Fruit fly (Drosophila melanogaster) whole organism, embryonic: ENCODE measurements around the gene NaPi-III.
A peak's percentile ranks its signal among the peaks of the same experiment; 100 is the strongest.

Experiments used
- ATbp ChIP-seq: fragments of 200-800 bp; sonication (Bioruptor generic); optimal IDR thresholded peaks from 2 replicates; lab custom pipeline; 2017; ENCODE audit warnings: missing biosample characterization, mild to moderate bottlenecking, missing genetic modification characterization, missing genetic modification reagents
- Adf1 ChIP-seq: fragments of 200-800 bp; sonication (Bioruptor generic); IDR thresholded peaks from 2 replicates; pipeline ENCODE4 v1.3.6; 2022; ENCODE audit warnings: missing biosample characterization, missing genetic modification characterization
- Bgb ChIP-seq: fragments of 200-800 bp; sonication (Bioruptor generic); IDR thresholded peaks from 2 replicates; pipeline ENCODE4 v1.3.6; 2022; ENCODE audit warnings: missing biosample characterization, missing genetic modification characterization; ENCODE audit not compliant: partially characterized antibody
- BtbVII ChIP-seq: fragments of 200-800 bp; sonication (Bioruptor generic); optimal IDR thresholded peaks from 3 replicates; lab custom pipeline; 2017; ENCODE audit warnings: missing biosample characterization, mild to moderate bottlenecking, missing genetic modification characterization
- CG10209 ChIP-seq: fragments of 200-800 bp; sonication (Bioruptor generic); optimal IDR thresholded peaks from 3 replicates; lab custom pipeline; 2017; ENCODE audit warnings: missing biosample characterization, mild to moderate bottlenecking, missing genetic modification characterization, missing genetic modification reagents
- CG10543 ChIP-seq: fragments of 200-800 bp; sonication (Bioruptor generic); optimal IDR thresholded peaks from 3 replicates; lab custom pipeline; 2017; ENCODE audit warnings: missing biosample characterization, mild to moderate bottlenecking, missing genetic modification characterization, moderate library complexity
- CG12155 ChIP-seq: fragments of 200-800 bp; sonication (Bioruptor generic); optimal IDR thresholded peaks from 3 replicates; lab custom pipeline; 2016; ENCODE audit warnings: missing biosample characterization, missing genetic modification characterization
- CG12744 ChIP-seq: fragments of 200-800 bp; sonication (Bioruptor generic); optimal IDR thresholded peaks from 2 replicates; lab custom pipeline; 2016; ENCODE audit warnings: missing biosample characterization, missing genetic modification characterization
- CG14050 ChIP-seq: fragments of 200-800 bp; sonication (Bioruptor generic); IDR thresholded peaks from 3 replicates; pipeline ENCODE4 v1.3.6; 2022; ENCODE audit warnings: missing biosample characterization, missing genetic modification characterization
- CG15011 ChIP-seq: fragments of 200-800 bp; sonication (Bioruptor generic); optimal IDR thresholded peaks from 3 replicates; lab custom pipeline; 2018; ENCODE audit warnings: missing biosample characterization, mild to moderate bottlenecking, missing genetic modification characterization
- CG15073 ChIP-seq: fragments of 200-800 bp; sonication (Bioruptor generic); optimal IDR thresholded peaks from 2 replicates; lab custom pipeline; 2016; ENCODE audit warnings: missing biosample characterization, missing genetic modification characterization
- CG15696 ChIP-seq: fragments of 200-800 bp; sonication (Bioruptor generic); optimal IDR thresholded peaks from 2 replicates; lab custom pipeline; 2019; ENCODE audit warnings: missing biosample characterization, mild to moderate bottlenecking, missing genetic modification characterization, moderate library complexity
- CG17361 ChIP-seq: fragments of 200-800 bp; sonication (Bioruptor generic); IDR thresholded peaks from 3 replicates; pipeline ENCODE4 v1.3.6; 2022; ENCODE audit warnings: missing biosample characterization, missing genetic modification characterization
- CG17912 ChIP-seq: fragments of 200-800 bp; sonication (Bioruptor generic); optimal IDR thresholded peaks from 2 replicates; lab custom pipeline; 2018; ENCODE audit warnings: missing biosample characterization, mild to moderate bottlenecking, missing genetic modification characterization
- CG31388 ChIP-seq: fragments of 200-800 bp; sonication (Bioruptor generic); optimal IDR thresholded peaks from 2 replicates; lab custom pipeline; 2016; ENCODE audit warnings: missing biosample characterization, missing genetic modification characterization
- CG32532 ChIP-seq: fragments of 200-800 bp; sonication (Bioruptor generic); IDR thresholded peaks from 2 replicates; pipeline ENCODE4 v1.3.6; 2022; ENCODE audit warnings: missing biosample characterization, missing genetic modification characterization
- CG34376 ChIP-seq: fragments of 200-800 bp; sonication (Bioruptor generic); optimal IDR thresholded peaks from 2 replicates; lab custom pipeline; 2018; ENCODE audit warnings: missing biosample characterization, mild to moderate bottlenecking, missing genetic modification characterization
- CG4360 ChIP-seq: fragments of 200-800 bp; sonication (Bioruptor generic); IDR thresholded peaks from 2 replicates; pipeline ENCODE4 v1.3.6; 2022; ENCODE audit warnings: missing biosample characterization, missing genetic modification characterization
- CG8290 ChIP-seq, 3 experiments: fragments of 200-800 bp; sonication (Bioruptor generic); optimal IDR thresholded peaks; 2 replicates each; lab custom pipeline; 2016 to 2019; ENCODE audit warnings: missing biosample characterization in 3 of 3, missing genetic modification characterization in 3 of 3, mild to moderate bottlenecking in 2 of 3, moderate library complexity in 1 of 3
- CG9797 ChIP-seq: fragments of 200-800 bp; sonication (Bioruptor generic); optimal IDR thresholded peaks from 3 replicates; lab custom pipeline; 2018; ENCODE audit warnings: missing biosample characterization, mild to moderate bottlenecking, missing genetic modification characterization
- CG9817 ChIP-seq: fragments of 200-800 bp; sonication (Bioruptor generic); optimal IDR thresholded peaks from 2 replicates; lab custom pipeline; 2018; ENCODE audit warnings: missing biosample characterization, mild to moderate bottlenecking, missing genetic modification characterization, moderate library complexity
- Deaf1 ChIP-seq: fragments of 200-800 bp; optimal IDR thresholded peaks from 3 replicates; lab custom pipeline; 2019; ENCODE audit warnings: missing biosample characterization, mild to moderate bottlenecking, missing genetic modification characterization, moderate library complexity
- Dek ChIP-seq: fragments of 200-800 bp; sonication (Bioruptor generic); optimal IDR thresholded peaks from 3 replicates; lab custom pipeline; 2019; ENCODE audit warnings: missing biosample characterization, mild to moderate bottlenecking, missing genetic modification characterization, moderate library complexity
- Dip2 ChIP-seq: fragments of 200-800 bp; sonication (Bioruptor generic); IDR thresholded peaks from 2 replicates; pipeline ENCODE4 v1.3.6; 2022; ENCODE audit warnings: missing biosample characterization, missing genetic modification characterization
- Dp ChIP-seq: fragments of 200-800 bp; sonication (Bioruptor generic); optimal IDR thresholded peaks from 2 replicates; lab custom pipeline; 2018; ENCODE audit warnings: missing biosample characterization, mild to moderate bottlenecking, missing genetic modification characterization, moderate library complexity
- Eip74EF ChIP-seq, 2 experiments: fragments of 200-800 bp in 1 of 2; fragments of >200 bp in 1 of 2; sonication (Bioruptor generic) in 1 of 2; optimal IDR thresholded peaks; 2 replicates each; lab custom pipeline; 2017 to 2019; ENCODE audit warnings: missing biosample characterization in 2 of 2, missing genetic modification characterization in 2 of 2, mild to moderate bottlenecking in 1 of 2, moderate library complexity in 1 of 2
- Fer1 ChIP-seq: fragments of 200-800 bp; sonication (Bioruptor generic); optimal IDR thresholded peaks from 2 replicates; lab custom pipeline; 2017; ENCODE audit warnings: missing biosample characterization, mild to moderate bottlenecking, missing genetic modification characterization
- HmgZ ChIP-seq: fragments of 200-800 bp; sonication (Bioruptor generic); optimal IDR thresholded peaks from 2 replicates; lab custom pipeline; 2018; ENCODE audit warnings: missing biosample characterization, mild to moderate bottlenecking, missing genetic modification characterization
- MESR4 ChIP-seq: fragments of 200-800 bp; sonication (Bioruptor generic); optimal IDR thresholded peaks from 2 replicates; lab custom pipeline; 2018; ENCODE audit warnings: missing biosample characterization, mild to moderate bottlenecking, missing genetic modification characterization, moderate library complexity
- Mad ChIP-seq: fragments of 200-800 bp; sonication (Bioruptor generic); optimal IDR thresholded peaks from 2 replicates; lab custom pipeline; 2016; ENCODE audit warnings: missing biosample characterization, missing genetic modification characterization
- Sry-β ChIP-seq: fragments of 200-800 bp; sonication (Bioruptor generic); optimal IDR thresholded peaks from 2 replicates; lab custom pipeline; 2018; ENCODE audit warnings: missing biosample characterization, mild to moderate bottlenecking, missing genetic modification characterization, moderate library complexity
- TFAM ChIP-seq: fragments of 200-800 bp; sonication (Bioruptor generic); optimal IDR thresholded peaks from 2 replicates; lab custom pipeline; 2017; ENCODE audit warnings: missing biosample characterization, missing genetic modification characterization, inconsistent platforms
- Xbp1 ChIP-seq: fragments of 200-800 bp; sonication (Bioruptor generic); optimal IDR thresholded peaks from 3 replicates; lab custom pipeline; 2016; ENCODE audit warnings: missing biosample characterization, mild to moderate bottlenecking, missing genetic modification characterization
- YL-1 ChIP-seq: fragments of 200-800 bp; sonication (Bioruptor generic); optimal IDR thresholded peaks from 3 replicates; lab custom pipeline; 2017; ENCODE audit warnings: missing biosample characterization, mild to moderate bottlenecking, missing genetic modification characterization
- bsh ChIP-seq, 2 experiments: fragments of 200-800 bp; sonication (Bioruptor generic); optimal IDR thresholded peaks; 2 replicates each; lab custom pipeline; 2017 to 2018; ENCODE audit warnings: mild to moderate bottlenecking in 2 of 2, missing biosample characterization in 2 of 2, missing genetic modification characterization in 2 of 2, moderate library complexity in 1 of 2
- chm ChIP-seq: fragments of 200-800 bp; sonication (Bioruptor generic); IDR thresholded peaks from 2 replicates; pipeline ENCODE4 v1.3.6; 2022; ENCODE audit warnings: missing biosample characterization, missing genetic modification characterization
- dan ChIP-seq: fragments of 200-800 bp; sonication (Bioruptor generic); IDR thresholded peaks from 2 replicates; pipeline ENCODE4 v1.3.6; 2022; ENCODE audit warnings: missing biosample characterization, missing genetic modification characterization
- gce ChIP-seq: fragments of 200-800 bp; sonication (Bioruptor generic); IDR thresholded peaks from 3 replicates; pipeline ENCODE4 v1.3.6; 2022; ENCODE audit warnings: missing biosample characterization, missing genetic modification characterization
- gsb-n ChIP-seq: fragments of 200-800 bp; sonication (Bioruptor generic); optimal IDR thresholded peaks from 3 replicates; lab custom pipeline; 2018; ENCODE audit warnings: missing biosample characterization, mild to moderate bottlenecking, missing genetic modification characterization
- lab ChIP-seq: fragments of 200-800 bp; sonication (Bioruptor generic); optimal IDR thresholded peaks from 3 replicates; lab custom pipeline; 2017; ENCODE audit warnings: missing biosample characterization, missing genetic modification characterization, mild to moderate bottlenecking, moderate library complexity, missing genetic modification reagents
- sisA ChIP-seq: fragments of 200-800 bp; sonication (Bioruptor generic); IDR thresholded peaks from 2 replicates; pipeline ENCODE4 v1.3.6; 2022; ENCODE audit warnings: missing biosample characterization, missing genetic modification characterization
- sna ChIP-seq: fragments of 200-800 bp; sonication (Bioruptor generic); IDR thresholded peaks from 2 replicates; pipeline ENCODE4 v1.3.6; 2022; ENCODE audit warnings: missing biosample characterization, missing genetic modification characterization; ENCODE audit not compliant: partially characterized antibody
- sr ChIP-seq: fragments of 200-800 bp; sonication (Bioruptor generic); IDR thresholded peaks from 3 replicates; pipeline ENCODE4 v1.3.6; 2022; ENCODE audit warnings: missing biosample characterization, missing genetic modification characterization
- ttk ChIP-seq: fragments of 200-800 bp; sonication (Bioruptor generic); IDR thresholded peaks from 2 replicates; pipeline ENCODE4 v2.1.2; 2022; ENCODE audit warnings: missing biosample characterization, missing genetic modification characterization
- unpg ChIP-seq: fragments of 200-800 bp; sonication (Bioruptor generic); optimal IDR thresholded peaks from 3 replicates; lab custom pipeline; 2018; ENCODE audit warnings: missing biosample characterization, mild to moderate bottlenecking, missing genetic modification characterization, moderate library complexity
- vnd ChIP-seq: fragments of 200-800 bp; sonication (Bioruptor generic); IDR thresholded peaks from 3 replicates; pipeline ENCODE4 v1.3.6; 2022; ENCODE audit warnings: missing biosample characterization, missing genetic modification characterization; ENCODE audit not compliant: partially characterized antibody
- zf30C ChIP-seq: fragments of 200-800 bp; sonication (Bioruptor generic); optimal IDR thresholded peaks from 3 replicates; lab custom pipeline; 2018; ENCODE audit warnings: missing biosample characterization, mild to moderate bottlenecking, missing genetic modification characterization

The NaPi-III gene

DNA sequence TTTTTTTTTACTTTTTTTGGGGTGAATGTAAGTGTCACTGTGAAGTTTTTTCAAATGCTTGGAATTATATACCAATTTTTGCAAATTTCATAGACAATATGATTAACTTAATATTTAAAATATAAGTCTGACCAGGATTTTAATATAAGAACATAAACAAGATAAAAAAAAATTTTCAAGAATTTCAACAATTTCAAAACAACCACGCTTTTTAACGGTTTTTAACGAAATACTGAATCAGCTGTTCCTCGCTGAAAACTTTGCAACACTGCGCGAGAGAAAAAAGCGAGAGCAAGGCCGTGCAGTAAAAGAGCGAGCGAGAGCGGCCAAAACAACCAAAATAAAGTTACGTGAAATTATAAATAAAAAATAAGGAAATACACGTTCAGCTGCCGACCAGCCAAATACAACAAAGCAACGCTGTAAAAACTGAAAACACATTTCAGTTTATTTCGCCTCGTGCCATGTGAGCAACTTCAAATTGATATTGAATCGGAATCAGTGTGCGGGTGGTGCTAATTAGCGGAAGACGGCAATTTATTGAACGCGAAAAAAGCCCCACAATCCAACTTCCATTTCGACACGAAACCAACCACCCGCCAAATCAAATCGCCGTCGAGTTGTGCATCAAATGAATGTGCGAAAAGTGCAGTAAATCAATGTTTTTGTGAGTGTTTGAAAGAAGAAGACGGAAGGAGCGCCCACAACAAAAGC, 26.8 kb upstream of the NaPi-III start, which contains the start of the genes CG46439, Iyd and CG33947 (continued):
- TF ChIP-seq Mad (GFP tag; lab: Kevin White, UChicago) (no peak), CG34376 (GFP tag; lab: Kevin White, UChicago) (peak; percentile 41), sna (GFP tag; lab: Robert Waterston, UW) (peak; percentile 54), gsb-n (tag; lab: Kevin White, UChicago) (no peak), CG14050 (GFP tag; lab: Robert Waterston, UW) (no peak), MESR4 (GFP tag; lab: Kevin White, UChicago) (peak; percentile 37), Dek (peak; percentile 10), vnd (GFP tag; lab: Robert Waterston, UW) (no peak), Bgb (GFP tag; lab: Robert Waterston, UW) (peak; percentile 37; the same call in 1 of the 2 replicates), YL-1 (GFP tag; lab: Kevin White, UChicago) (no peak), CG17361 (GFP tag; lab: Robert Waterston, UW) (0 out of 3 replicates have a peak, but pooled peaks have one; percentile 17), dan (GFP tag; lab: Robert Waterston, UW) (no peak), CG9817 (tag; lab: Kevin White, UChicago) (no peak), TFAM (GFP tag; lab: Kevin White, UChicago) (no peak), gce (GFP tag; lab: Robert Waterston, UW) (0 out of 3 replicates have a peak, but pooled peaks have one; percentile 41), CG4360 (peak; percentile 38; the same call in 1 of the 2 replicates), Dp (peak; percentile 67), unpg (GFP tag; lab: Kevin White, UChicago) (peak; percentile 17), Eip74EF (GFP tag; optimal IDR thresholded peaks at IDR 0.05; lab: Kevin White, UChicago) (peak in 1 of 2 experiments; percentile 68), Xbp1 (GFP tag; lab: Kevin White, UChicago) (no peak), Fer1 (peak; percentile 70), CG12155 (GFP tag; lab: Kevin White, UChicago) (no peak), CG17912 (GFP tag; lab: Kevin White, UChicago) (no peak), Dip2 (GFP tag; lab: Robert Waterston, UW) (no peak), CG31388 (no peak), chm (GFP tag; lab: Robert Waterston, UW) (no peak; the same call in 1 of the 2 replicates), CG9797 (GFP tag; lab: Kevin White, UChicago) (peak; percentile 32), Adf1 (GFP tag; lab: Robert Waterston, UW) (no peak), Sry-β (GFP tag; lab: Kevin White, UChicago) (no peak), CG15073 (GFP tag; lab: Kevin White, UChicago) (no peak), zf30C (GFP tag; lab: Kevin White, UChicago) (no peak), CG10543 (GFP tag; lab: Kevin White, UChicago) (peak; percentile 25), sisA (GFP tag; lab: Robert Waterston, UW) (no peak), HmgZ (tag; lab: Kevin White, UChicago) (peak; percentile 13), ttk (GFP tag; lab: Robert Waterston, UW) (no peak), BtbVII (GFP tag; lab: Kevin White, UChicago) (peak; percentile 20), sr (no peak), CG32532 (GFP tag; lab: Robert Waterston, UW) (peak; percentile 42; the same call in 1 of the 2 replicates), ATbp (GFP tag; lab: Kevin White, UChicago) (no peak), lab (peak; percentile 35), CG15696 (tag; lab: Kevin White, UChicago) (no peak), bsh (GFP tag; optimal IDR thresholded peaks at IDR 0.05; lab: Kevin White, UChicago) (peak in 1 of 2 experiments; percentile 77), CG8290 (GFP tag; optimal IDR thresholded peaks at IDR 0.05; lab: Kevin White, UChicago) (no peak), CG8290 (tag; optimal IDR thresholded peaks at IDR 0.05; lab: Kevin White, UChicago) (no peak), CG12744 (GFP tag; lab: Kevin White, UChicago) (no peak), CG15011 (GFP tag; lab: Kevin White, UChicago) (no peak), CG10209 (GFP tag; lab: Kevin White, UChicago) (peak; percentile 19), Deaf1 (tag; lab: Kevin White, UChicago) (peak; percentile 46)
